Worm (Caenorhabditis elegans) whole organism, late embryonic: ENCODE data around the gene R03A10.5.

Source experiments
- C08G9.2 ChIP-seq: sonication (generic microtip); optimal IDR thresholded peaks from 2 replicates; lab custom pipeline; 2016; ENCODE audit warnings: mild to moderate bottlenecking, missing genetic modification characterization, moderate library complexity, missing compliant biosample characterization
- K02D7.2 ChIP-seq: sonication (generic microtip); optimal IDR thresholded peaks from 2 replicates; lab custom pipeline; 2017; ENCODE audit warnings: mild to moderate bottlenecking, missing genetic modification characterization, missing compliant biosample characterization
- Y22D7AL.16 ChIP-seq: sonication (generic microtip); optimal IDR thresholded peaks from 2 replicates; lab custom pipeline; 2016; ENCODE audit warnings: missing genetic modification characterization, missing compliant biosample characterization
- ama-1 ChIP-seq: fragments of 150-350 bp; optimal IDR thresholded peaks from 2 replicates; lab custom pipeline; 2014
- ceh-18 ChIP-seq: sonication (generic microtip); optimal IDR thresholded peaks from 2 replicates; lab custom pipeline; 2016; ENCODE audit warnings: missing genetic modification characterization, missing compliant biosample characterization
- ceh-30 ChIP-seq: fragments of 150-350 bp; optimal IDR thresholded peaks from 2 replicates; lab custom pipeline; 2014; ENCODE audit warnings: missing biosample characterization, missing genetic modification characterization
- ceh-31 ChIP-seq: sonication (generic microtip); optimal IDR thresholded peaks from 2 replicates; lab custom pipeline; 2016; ENCODE audit warnings: missing genetic modification characterization, missing compliant biosample characterization
- ceh-45 ChIP-seq: fragments of 200-800 bp; sonication (Bioruptor generic); IDR thresholded peaks from 2 replicates; pipeline ENCODE4 v1.3.6; 2022; ENCODE audit warnings: missing genetic modification reagents, missing genetic modification characterization, missing compliant biosample characterization
- ceh-48 ChIP-seq: sonication (generic microtip); optimal IDR thresholded peaks from 2 replicates; lab custom pipeline; 2016; ENCODE audit warnings: missing genetic modification characterization, inconsistent platforms, missing compliant biosample characterization
- dmd-4 ChIP-seq: sonication (generic microtip); optimal IDR thresholded peaks from 2 replicates; lab custom pipeline; 2016; ENCODE audit warnings: borderline replicate concordance, missing genetic modification characterization, missing compliant biosample characterization
- elt-2 ChIP-seq: sonication (generic microtip); optimal IDR thresholded peaks from 2 replicates; lab custom pipeline; 2016; ENCODE audit warnings: missing genetic modification reagents, missing genetic modification characterization, missing compliant biosample characterization
- elt-4 ChIP-seq: sonication (generic microtip); optimal IDR thresholded peaks from 2 replicates; lab custom pipeline; 2016; ENCODE audit warnings: missing genetic modification characterization, missing compliant biosample characterization
- fkh-10 ChIP-seq: fragments of 150-350 bp; optimal IDR thresholded peaks from 2 replicates; lab custom pipeline; 2014; ENCODE audit warnings: missing biosample characterization, missing genetic modification reagents, missing genetic modification characterization
- gmeb-2 ChIP-seq: sonication (generic microtip); optimal IDR thresholded peaks from 2 replicates; lab custom pipeline; 2016; ENCODE audit warnings: missing genetic modification characterization, inconsistent platforms, missing compliant biosample characterization
- hlh-30 ChIP-seq: sonication (generic microtip); optimal IDR thresholded peaks from 2 replicates; lab custom pipeline; 2017; ENCODE audit warnings: antibody characterized with exemption, missing genetic modification characterization, missing compliant biosample characterization; ENCODE audit not compliant: insufficient read depth
- hlh-8 ChIP-seq: sonication (generic microtip); optimal IDR thresholded peaks from 2 replicates; lab custom pipeline; 2016; ENCODE audit warnings: missing genotype, missing genetic modification characterization, missing compliant biosample characterization
- mec-3 ChIP-seq: sonication (generic microtip); optimal IDR thresholded peaks from 2 replicates; lab custom pipeline; 2016; ENCODE audit warnings: borderline replicate concordance, missing genetic modification characterization, missing compliant biosample characterization
- nfya-1 ChIP-seq: sonication (generic microtip); optimal IDR thresholded peaks from 2 replicates; lab custom pipeline; 2017; ENCODE audit warnings: missing genetic modification characterization, mild to moderate bottlenecking, missing compliant biosample characterization, antibody characterized with exemption, moderate library complexity
- nhr-232 ChIP-seq: sonication (generic microtip); optimal IDR thresholded peaks from 2 replicates; lab custom pipeline; 2016; ENCODE audit warnings: missing genetic modification characterization, missing compliant biosample characterization
- npax-4 ChIP-seq: sonication (generic microtip); optimal IDR thresholded peaks from 2 replicates; lab custom pipeline; 2016; ENCODE audit warnings: missing genetic modification characterization, missing compliant biosample characterization
- pat-9 ChIP-seq: fragments of 200-800 bp; sonication (Bioruptor generic); optimal IDR thresholded peaks from 2 replicates; lab custom pipeline; 2018; ENCODE audit warnings: mild to moderate bottlenecking, missing genetic modification characterization, moderate library complexity, missing compliant biosample characterization
- pax-1 ChIP-seq: fragments of 150-350 bp; optimal IDR thresholded peaks from 2 replicates; lab custom pipeline; 2014; ENCODE audit warnings: missing biosample characterization, missing genetic modification characterization
- pha-2 ChIP-seq: sonication (generic microtip); optimal IDR thresholded peaks from 2 replicates; lab custom pipeline; 2017; ENCODE audit warnings: mild to moderate bottlenecking, missing genetic modification characterization, missing compliant biosample characterization
- ref-2 ChIP-seq: sonication (generic microtip); optimal IDR thresholded peaks from 2 replicates; lab custom pipeline; 2016; ENCODE audit warnings: missing genetic modification characterization, missing compliant biosample characterization
- rnt-1 ChIP-seq: sonication (generic microtip); optimal IDR thresholded peaks from 2 replicates; lab custom pipeline; 2016; ENCODE audit warnings: missing genetic modification characterization, missing compliant biosample characterization
- sdc-2 ChIP-seq: sonication (generic microtip); optimal IDR thresholded peaks from 2 replicates; lab custom pipeline; 2016; ENCODE audit warnings: missing genotype, missing genetic modification characterization, missing compliant biosample characterization
- sox-4 ChIP-seq: sonication (generic microtip); optimal IDR thresholded peaks from 2 replicates; lab custom pipeline; 2017; ENCODE audit warnings: mild to moderate bottlenecking, missing genetic modification characterization, inconsistent platforms, missing compliant biosample characterization
- tbx-2 ChIP-seq: sonication (generic microtip); optimal IDR thresholded peaks from 2 replicates; lab custom pipeline; 2016; ENCODE audit warnings: missing genetic modification characterization, missing compliant biosample characterization
- tbx-7 ChIP-seq: sonication (generic microtip); optimal IDR thresholded peaks from 2 replicates; lab custom pipeline; 2016; ENCODE audit warnings: missing genotype, missing genetic modification characterization, missing compliant biosample characterization
- unc-3 ChIP-seq, 2 experiments: fragments of 200-800 bp in 1 of 2; sonication (Bioruptor generic) in 1 of 2; sonication (generic microtip) in 1 of 2; conservative IDR thresholded peaks in 1 of 2; optimal IDR thresholded peaks in 1 of 2; 2 replicates each; pipeline versions ENCODE4 v1.3.6 to Lab custom; 2016 to 2022; ENCODE audit warnings: missing compliant biosample characterization in 2 of 2, missing genetic modification characterization in 2 of 2, missing genetic modification reagents in 1 of 2
- unc-42 ChIP-seq: sonication (generic microtip); optimal IDR thresholded peaks from 2 replicates; lab custom pipeline; 2016; ENCODE audit warnings: missing genotype, missing genetic modification characterization, missing compliant biosample characterization
- unc-55 ChIP-seq: sonication (generic microtip); optimal IDR thresholded peaks from 2 replicates; lab custom pipeline; 2017; ENCODE audit warnings: missing biosample characterization, missing genetic modification reagents, missing genetic modification characterization
- unc-86 ChIP-seq: sonication (generic microtip); optimal IDR thresholded peaks from 2 replicates; lab custom pipeline; 2016; ENCODE audit warnings: missing genetic modification characterization, missing compliant biosample characterization
- ztf-16 ChIP-seq: sonication (generic microtip); optimal IDR thresholded peaks from 2 replicates; lab custom pipeline; 2017; ENCODE audit warnings: missing genetic modification characterization, missing compliant biosample characterization

The R03A10.5 gene

DNA sequence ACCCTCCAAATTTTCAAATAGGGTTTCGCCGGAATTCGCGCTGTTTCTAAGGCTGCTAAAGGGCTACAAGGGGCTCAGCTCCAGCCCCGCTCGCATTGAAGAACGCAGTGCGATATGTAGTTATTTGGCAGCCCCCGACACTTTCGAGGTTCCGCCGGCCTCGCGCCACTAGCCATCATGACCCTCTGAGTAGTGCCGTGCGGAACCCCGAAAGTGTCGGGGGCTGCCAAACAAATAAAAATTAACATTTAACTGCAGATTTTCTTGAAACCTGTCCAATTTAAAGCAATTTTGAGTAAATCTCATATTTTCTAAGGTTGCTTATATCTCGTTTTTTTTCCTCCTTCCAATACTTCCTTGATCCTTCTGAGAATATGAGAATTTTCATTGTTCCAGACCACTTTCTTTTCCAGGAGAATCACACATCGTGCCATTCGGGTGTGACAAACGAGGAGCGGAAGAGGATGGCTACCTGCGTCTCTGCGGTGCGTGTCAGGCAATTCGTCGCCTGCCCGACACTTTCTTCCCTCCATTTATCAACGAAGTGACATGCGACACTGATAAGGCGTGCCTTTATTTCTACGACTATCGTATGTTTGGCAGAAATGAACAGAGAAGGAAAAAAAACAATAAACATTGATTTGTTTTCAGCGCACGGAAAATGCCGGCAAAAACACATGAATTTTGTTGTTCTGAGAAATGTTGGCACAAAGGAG is 22.7 kb upstream of the R03A10.5 start:
- TF ChIP-seq elt-2 (tag; lab: Kevin White, UChicago) = peak; percentile 86
- TF ChIP-seq npax-4 = no peak
- no peak for TF ChIP-seq pha-2 (tag; lab: Kevin White, UChicago)

DNA sequence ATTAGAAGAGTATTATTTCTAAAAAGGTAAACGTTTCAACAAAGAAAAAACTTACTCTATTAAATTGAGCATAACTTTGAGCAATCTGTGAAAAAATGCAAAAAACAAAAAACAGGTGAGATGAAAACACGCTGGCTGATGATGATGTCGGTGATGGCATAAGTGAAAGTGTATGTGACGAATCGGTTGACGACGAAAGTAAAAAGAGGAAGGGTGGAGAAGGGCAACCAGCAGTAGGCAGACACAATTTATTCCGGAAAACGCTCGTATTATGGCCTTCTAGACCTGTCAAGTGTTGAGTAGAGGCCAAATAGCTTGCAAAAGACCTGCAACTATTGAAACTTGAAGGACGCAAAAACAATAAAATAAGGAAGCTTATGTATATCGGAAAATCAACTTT is 18.6 kb upstream of the R03A10.5 start, which contains the start of gene nas-13:
Gene nas-13, minus strand, starts transcription at position 323 of the 400 bp plus-strand sequence.
- TF ChIP-seq unc-42 (tag; lab: Kevin White, UChicago) (no peak), unc-55 (GFP tag; lab: Kevin White, UChicago) (no peak), ceh-30 (no peak), mec-3 (tag; lab: Kevin White, UChicago) (no peak), ztf-16 (tag; lab: Kevin White, UChicago) (no peak), fkh-10 (GFP tag; lab: Kevin White, UChicago) (no peak), rnt-1 (tag; lab: Kevin White, UChicago) (no peak), ceh-31 (tag; lab: Kevin White, UChicago) (no peak), Y22D7AL.16 (tag; lab: Kevin White, UChicago) (no peak), pax-1 (tag; lab: Kevin White, UChicago) (no peak)
- TF ChIP-seq, all 69 proteins: peak for 0

DNA sequence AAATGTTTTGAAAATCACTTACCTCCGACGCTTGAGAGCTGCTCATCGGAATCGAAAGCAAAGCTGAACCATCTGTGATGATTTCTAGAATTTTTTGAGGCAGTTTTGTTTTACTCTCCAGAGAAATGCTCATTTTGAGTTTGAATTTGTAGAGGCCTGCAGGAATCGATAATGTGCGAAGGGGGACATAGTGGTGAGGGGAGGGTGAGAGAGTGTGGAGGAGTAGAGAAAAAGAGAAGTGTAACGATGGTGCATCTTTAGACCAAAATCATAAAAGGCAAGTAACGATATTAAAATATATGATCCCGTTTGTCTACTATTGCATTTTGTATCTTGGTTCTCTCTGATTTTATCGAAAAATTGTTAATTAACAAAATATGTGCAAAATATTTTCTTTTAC is 15.5 kb upstream of the R03A10.5 start, which contains the start of gene blos-8:
Gene blos-8, minus strand, starts transcription at position 216 of the 400 bp plus-strand sequence.
- TF ChIP-seq unc-42 (tag; lab: Kevin White, UChicago) (peak; percentile 24), tbx-2 (tag; lab: Kevin White, UChicago) (no peak), ceh-48 (peak; percentile 86), sox-4 (tag; lab: Kevin White, UChicago) (no peak)

DNA sequence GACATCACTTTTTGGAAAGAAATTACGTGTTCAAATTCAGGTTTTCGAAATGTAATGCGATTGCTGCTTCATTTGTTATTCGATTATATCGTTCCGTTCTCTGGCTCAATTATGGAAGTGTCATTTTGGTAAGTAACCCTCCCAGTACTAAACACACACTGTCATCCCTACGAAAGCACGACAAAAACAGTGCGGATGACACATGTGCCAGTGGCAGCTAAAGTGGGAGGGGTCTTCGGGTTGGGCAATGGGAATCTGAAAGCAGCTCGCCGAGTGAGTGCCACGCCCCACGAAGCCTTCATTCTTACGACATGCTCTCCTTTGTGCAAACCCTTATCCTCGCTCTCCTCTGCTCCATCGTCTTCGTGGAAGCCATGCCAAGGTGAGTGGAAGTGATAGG is 13.0 kb upstream of the R03A10.5 start, which contains the start of gene flp-32:
Gene flp-32, plus strand, starts transcription at position 301 of the 400 bp plus-strand sequence.
- TF ChIP-seq hlh-8 (no peak), fkh-10 (GFP tag; lab: Kevin White, UChicago) (no peak), unc-86 (no peak), ref-2 (tag; lab: Kevin White, UChicago) (peak; percentile 7), nhr-232 (tag; lab: Kevin White, UChicago) (no peak), hlh-30 (tag; lab: Kevin White, UChicago) (no peak), tbx-7 (tag; lab: Kevin White, UChicago) (no peak)

ce11 chrX:15434922-15435321 is 11.6 kb upstream of the R03A10.5 start:
- TF ChIP-seq ceh-18 (tag; lab: Kevin White, UChicago) (no peak), elt-2 (tag; lab: Kevin White, UChicago) (no peak), ztf-16 (tag; lab: Kevin White, UChicago) (no peak), dmd-4 (tag; lab: Kevin White, UChicago) (no peak), pha-2 (tag; lab: Kevin White, UChicago) (no peak), unc-3 (GFP tag; conservative IDR thresholded peaks at IDR 0.05; lab: Robert Waterston, UW) (no peak), unc-3 (tag; optimal IDR thresholded peaks at IDR 0.05; lab: Kevin White, UChicago) (no peak), ama-1 (no peak), ceh-31 (tag; lab: Kevin White, UChicago) (no peak), gmeb-2 (tag; lab: Kevin White, UChicago) (no peak), C08G9.2 (tag; lab: Kevin White, UChicago) (no peak)

DNA sequence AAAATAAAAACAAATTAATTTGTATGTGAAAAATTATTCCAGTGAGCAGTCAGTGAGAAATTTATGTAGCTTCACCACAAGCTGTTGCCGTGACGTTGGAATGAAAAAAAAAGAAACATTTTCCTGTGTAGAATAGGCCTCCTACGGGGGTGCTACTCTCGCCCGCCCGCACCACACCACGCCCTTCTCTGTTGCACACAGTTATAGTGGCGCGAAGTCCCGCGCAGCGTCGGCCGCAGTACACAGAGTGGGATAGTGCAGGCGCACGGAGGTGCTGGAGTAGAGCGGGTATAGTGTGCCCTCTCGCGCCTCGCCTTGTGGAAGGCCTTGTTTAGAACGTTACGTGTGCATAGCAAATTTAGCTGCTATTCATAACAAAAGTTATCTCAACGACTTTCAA is 7.8 kb upstream of the R03A10.5 start:
- TF ChIP-seq sdc-2 (tag; lab: Kevin White, UChicago) (peak; percentile 24), elt-4 (tag; lab: Kevin White, UChicago) (no peak), K02D7.2 (tag; lab: Kevin White, UChicago) (no peak), pat-9 (tag; lab: Kevin White, UChicago) (no peak), dmd-4 (tag; lab: Kevin White, UChicago) (no peak), ceh-45 (GFP tag; lab: Robert Waterston, UW) (no peak), hlh-8 (no peak), nfya-1 (no peak)
